Worm (Caenorhabditis elegans): ENCODE measurements around the gene C33F10.14.

DNA sequence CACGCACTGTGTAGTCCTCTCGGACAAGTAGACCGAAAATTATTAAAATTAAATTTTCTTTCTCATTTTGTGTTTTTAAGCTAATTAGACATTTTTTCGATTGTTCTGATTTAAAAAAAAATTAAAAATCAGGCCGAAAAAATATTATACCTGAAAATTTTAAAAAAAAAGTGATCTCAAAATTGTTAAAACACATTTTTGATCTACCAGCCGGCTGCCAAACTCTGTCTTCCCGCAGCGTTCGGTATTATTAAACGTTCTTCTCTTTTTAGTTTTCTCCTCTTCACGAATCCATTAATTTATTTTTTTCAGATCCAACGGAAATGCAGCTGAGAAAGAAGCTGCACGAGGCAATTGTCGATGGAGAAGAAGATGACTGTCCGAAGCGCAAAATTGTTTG is 44.0 kb upstream of the C33F10.14 start, which contains the start of gene C27D9.1:
- TF ChIP-seq flt-1 (GFP tag; IDR thresholded peaks at IDR 0.05) = no peak
- TF ChIP-seq tab-1 (GFP tag; IDR thresholded peaks at IDR 0.05) = no peak
- TF ChIP-seq klf-2 (GFP tag; conservative IDR thresholded peaks at IDR 0.05) = no peak
- no peak for TF ChIP-seq T22C8.4 (GFP tag; IDR thresholded peaks at IDR 0.05)
- no peak for TF ChIP-seq ztf-29 (GFP tag; IDR thresholded peaks at IDR 0.05)
